Worm (Caenorhabditis elegans) whole organism, midembryonic: ENCODE measurements around the gene Y50E8A.22.

Source experiments
- T22C8.4 ChIP-seq: fragments of 200-800 bp; sonication (Bioruptor generic); IDR thresholded peaks from 2 replicates; pipeline ENCODE4 v1.3.6; 2022; ENCODE audit warnings: missing genetic modification characterization, missing compliant biosample characterization
- cog-1 ChIP-seq: sonication (generic microtip); optimal IDR thresholded peaks from 2 replicates; lab custom pipeline; 2016; ENCODE audit warnings: missing genetic modification characterization, missing compliant biosample characterization
- flt-1 ChIP-seq: fragments of 200-800 bp; sonication (Bioruptor generic); IDR thresholded peaks from 2 replicates; pipeline ENCODE4 v1.3.6; 2022; ENCODE audit warnings: missing genetic modification characterization, missing compliant biosample characterization
- klf-2 ChIP-seq: fragments of 200-800 bp; sonication (Bioruptor generic); conservative IDR thresholded peaks from 2 replicates; pipeline ENCODE4 v1.3.6; 2022; ENCODE audit warnings: missing genetic modification reagents, missing genetic modification characterization, missing compliant biosample characterization
- med-1 ChIP-seq: sonication (generic microtip); optimal IDR thresholded peaks from 2 replicates; lab custom pipeline; 2017; ENCODE audit warnings: missing genetic modification characterization, mild to moderate bottlenecking, missing compliant biosample characterization, antibody characterized with exemption, missing genetic modification reagents; ENCODE audit not compliant: insufficient read depth
- ref-1 ChIP-seq: fragments of 200-800 bp; sonication (Bioruptor generic); conservative IDR thresholded peaks from 2 replicates; pipeline ENCODE4 v1.3.6; 2022; ENCODE audit warnings: missing genetic modification reagents, missing genetic modification characterization, missing compliant biosample characterization
- tab-1 ChIP-seq: fragments of 200-800 bp; sonication (Bioruptor generic); IDR thresholded peaks from 2 replicates; pipeline ENCODE4 v1.3.6; 2022; ENCODE audit warnings: missing genetic modification characterization, missing compliant biosample characterization
- ztf-23 ChIP-seq: fragments of 200-800 bp; sonication (Bioruptor generic); IDR thresholded peaks from 2 replicates; pipeline ENCODE4 v1.3.6; 2022; ENCODE audit warnings: missing genetic modification reagents, missing genetic modification characterization, missing compliant biosample characterization
- ztf-29 ChIP-seq: fragments of 200-800 bp; sonication (Bioruptor generic); IDR thresholded peaks from 2 replicates; pipeline ENCODE4 v1.3.6; 2022; ENCODE audit warnings: missing genetic modification reagents, missing genetic modification characterization, missing compliant biosample characterization

ce11 chrV:14744824-14745223, 4.1 kb downstream of the Y50E8A.22 start:
- TF ChIP-seq ztf-23: no peak
- TF ChIP-seq tab-1 (GFP tag; lab: Robert Waterston, UW): peak; percentile 67; the same call in 1 of the 2 replicates
- no peak for TF ChIP-seq T22C8.4 (GFP tag; lab: Robert Waterston, UW)
- TF ChIP-seq flt-1: no peak
- TF ChIP-seq klf-2 (GFP tag; lab: Robert Waterston, UW): 0 out of 2 replicates have a peak, but pooled peaks have one; percentile 11
- no peak for TF ChIP-seq ztf-29 (GFP tag; lab: Robert Waterston, UW)
- TF ChIP-seq med-1 (GFP tag; lab: Kevin White, UChicago): no peak
- no peak for TF ChIP-seq cog-1 (tag; lab: Kevin White, UChicago)
- TF ChIP-seq ref-1: no peak
